Fruit fly (Drosophila melanogaster) whole organism, pupa: ENCODE measurements around the gene lectin-29Ca.

Experiments used
- CG10348 ChIP-seq: fragments of 200-800 bp; sonication (Bioruptor generic); IDR thresholded peaks from 2 replicates; pipeline ENCODE4 v1.3.6; 2022; ENCODE audit warnings: missing biosample characterization, missing genetic modification characterization
- CG12605 ChIP-seq: fragments of 200-800 bp; sonication (Bioruptor generic); IDR thresholded peaks from 2 replicates; pipeline ENCODE4 v1.3.6; 2022; ENCODE audit warnings: missing biosample characterization, missing genetic modification characterization
- CG13204 ChIP-seq: fragments of 200-800 bp; sonication (Bioruptor generic); optimal IDR thresholded peaks from 2 replicates; lab custom pipeline; 2018; ENCODE audit warnings: missing biosample characterization, mild to moderate bottlenecking, missing genetic modification characterization, moderate library complexity
- CG14655 ChIP-seq: fragments of 200-800 bp; sonication (Bioruptor generic); optimal IDR thresholded peaks from 3 replicates; lab custom pipeline; 2017; ENCODE audit warnings: mild to moderate bottlenecking, missing biosample characterization, missing genetic modification reagents, missing genetic modification characterization
- CG15710 ChIP-seq: fragments of 200-800 bp; sonication (Bioruptor generic); optimal IDR thresholded peaks from 2 replicates; lab custom pipeline; 2018; ENCODE audit warnings: missing biosample characterization, mild to moderate bottlenecking, missing genetic modification characterization, moderate library complexity
- CG17806 ChIP-seq: fragments of 200-800 bp; sonication (Bioruptor generic); optimal IDR thresholded peaks from 2 replicates; lab custom pipeline; 2018; ENCODE audit warnings: missing biosample characterization, mild to moderate bottlenecking, missing genetic modification characterization, moderate library complexity
- CG32121 ChIP-seq: fragments of 200-800 bp; sonication (Bioruptor generic); IDR thresholded peaks from 2 replicates; pipeline ENCODE4 v1.3.6; 2022; ENCODE audit warnings: missing biosample characterization, missing genetic modification characterization
- CG34367 ChIP-seq: fragments of 200-800 bp; sonication (Bioruptor generic); optimal IDR thresholded peaks from 2 replicates; lab custom pipeline; 2018; ENCODE audit warnings: missing biosample characterization, mild to moderate bottlenecking, missing genetic modification characterization
- CG4496 ChIP-seq: fragments of 200-800 bp; sonication (Bioruptor generic); IDR thresholded peaks from 3 replicates; pipeline ENCODE4 v1.3.6; 2022; ENCODE audit warnings: missing biosample characterization, missing genetic modification characterization
- CG8159 ChIP-seq: fragments of 200-800 bp; sonication (Bioruptor generic); optimal IDR thresholded peaks from 3 replicates; lab custom pipeline; 2018; ENCODE audit warnings: missing biosample characterization, mild to moderate bottlenecking, missing genetic modification characterization, moderate library complexity
- CG8301 ChIP-seq: fragments of 200-800 bp; sonication (Bioruptor generic); optimal IDR thresholded peaks from 2 replicates; lab custom pipeline; 2018; ENCODE audit warnings: missing biosample characterization, mild to moderate bottlenecking, missing genetic modification characterization
- CG9948 ChIP-seq: fragments of 200-800 bp; sonication (Bioruptor generic); optimal IDR thresholded peaks from 2 replicates; lab custom pipeline; 2018; ENCODE audit warnings: missing biosample characterization, mild to moderate bottlenecking, missing genetic modification characterization, moderate library complexity
- D1 ChIP-seq: fragments of 200-800 bp; sonication (Bioruptor generic); optimal IDR thresholded peaks from 2 replicates; lab custom pipeline; 2018; ENCODE audit warnings: missing biosample characterization, mild to moderate bottlenecking, missing genetic modification characterization, moderate library complexity
- EcR ChIP-seq: fragments of 200-800 bp; sonication (Bioruptor generic); optimal IDR thresholded peaks from 3 replicates; lab custom pipeline; 2019; ENCODE audit warnings: missing biosample characterization, missing genetic modification characterization, mild to moderate bottlenecking, moderate library complexity, missing genetic modification reagents
- Ets98B ChIP-seq: fragments of 200-800 bp; sonication (Bioruptor generic); IDR thresholded peaks from 2 replicates; pipeline ENCODE4 v1.3.6; 2022; ENCODE audit warnings: missing biosample characterization, missing genetic modification characterization
- Pif1A ChIP-seq: fragments of 200-800 bp; sonication (Bioruptor generic); optimal IDR thresholded peaks from 3 replicates; lab custom pipeline; 2016; ENCODE audit warnings: missing biosample characterization, missing genetic modification characterization
- Pif1B ChIP-seq: fragments of 200-800 bp; sonication (Bioruptor generic); optimal IDR thresholded peaks from 3 replicates; lab custom pipeline; 2016; ENCODE audit warnings: missing biosample characterization, missing genetic modification characterization
- Snoo ChIP-seq: fragments of 200-800 bp; sonication (Bioruptor generic); optimal IDR thresholded peaks from 3 replicates; lab custom pipeline; 2017; ENCODE audit warnings: missing biosample characterization, mild to moderate bottlenecking, missing genetic modification characterization, inconsistent platforms
- fd96Ca ChIP-seq: fragments of 200-800 bp; sonication (Bioruptor generic); IDR thresholded peaks from 3 replicates; pipeline ENCODE4 v1.3.6; 2022; ENCODE audit warnings: missing biosample characterization, missing genetic modification characterization
- gl ChIP-seq: fragments of 200-800 bp; sonication (Bioruptor generic); optimal IDR thresholded peaks from 2 replicates; lab custom pipeline; 2018; ENCODE audit warnings: missing biosample characterization, mild to moderate bottlenecking, missing genetic modification characterization
- rn ChIP-seq: fragments of 200-800 bp; sonication (Bioruptor generic); IDR thresholded peaks from 2 replicates; pipeline ENCODE4 v1.3.6; 2022; ENCODE audit warnings: missing biosample characterization, missing genetic modification characterization

The lectin-29Ca gene

DNA sequence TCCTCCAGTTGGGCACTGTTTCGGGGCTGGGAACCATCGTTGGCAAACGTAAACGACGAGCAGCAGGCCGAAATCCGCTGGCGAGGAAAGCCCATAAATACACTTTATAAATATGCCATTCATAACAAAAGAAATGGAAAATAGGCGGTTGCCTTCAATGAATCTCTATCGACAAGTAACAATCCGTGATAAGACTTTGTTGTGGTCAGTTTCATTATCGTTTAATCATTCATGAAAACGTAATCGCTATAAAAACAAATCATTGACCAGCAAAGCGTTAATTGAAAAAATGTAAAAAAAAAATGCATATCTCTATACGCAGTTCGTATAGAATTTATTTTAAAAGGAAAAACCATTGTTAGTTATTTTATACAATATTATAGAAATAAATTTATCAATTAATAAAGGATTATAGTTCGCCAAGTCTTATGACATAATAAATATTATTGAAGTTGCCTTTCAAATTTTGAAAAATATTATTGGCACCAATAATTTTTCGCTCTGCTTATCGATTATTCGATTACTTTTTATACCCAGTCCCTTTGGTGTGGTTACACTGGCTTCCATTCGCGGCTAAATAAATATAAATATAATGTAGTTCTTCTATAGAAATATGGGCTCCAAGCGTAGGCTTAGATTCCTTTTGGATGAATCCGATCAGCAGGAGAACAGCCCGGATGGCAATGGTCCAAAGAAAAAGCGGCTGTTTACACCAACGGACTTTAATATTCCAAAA, 6.0 kb upstream of the lectin-29Ca start, which contains the start of gene CG31898:
CG31898 (plus strand) TSS at position 559 of the 736 bp plus-strand sequence.
- TF ChIP-seq CG32121 (no peak), fd96Ca (no peak), Pif1B (GFP tag; lab: Kevin White, UChicago) (no peak), CG13204 (no peak), CG15710 (tag; lab: Kevin White, UChicago) (no peak), D1 (tag; lab: Kevin White, UChicago) (no peak), CG12605 (GFP tag; lab: Robert Waterston, UW) (no peak), CG9948 (tag; lab: Kevin White, UChicago) (no peak), gl (tag; lab: Kevin White, UChicago) (no peak), rn (no peak), CG14655 (GFP tag; lab: Kevin White, UChicago) (no peak), Pif1A (GFP tag; lab: Kevin White, UChicago) (no peak), EcR (GFP tag; lab: Kevin White, UChicago) (no peak)

DNA sequence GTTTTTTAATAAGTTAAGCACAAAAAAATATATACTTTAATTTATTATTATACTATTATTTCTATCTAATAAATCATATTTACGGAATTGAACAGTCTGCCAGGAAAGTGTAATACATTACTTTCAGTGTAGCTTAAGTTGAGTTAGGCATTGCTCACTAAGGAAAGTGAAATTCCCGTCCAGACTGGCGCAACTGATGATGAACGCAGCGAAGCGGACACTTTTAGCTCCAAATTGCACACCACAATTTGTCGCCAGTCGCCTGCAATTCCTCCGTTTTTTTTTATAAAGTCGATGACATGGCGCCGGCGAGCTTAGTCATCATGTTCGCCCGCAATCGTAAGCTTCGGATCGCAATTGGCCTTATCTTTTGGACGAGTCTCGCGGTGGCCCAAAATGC, 4.6 kb upstream of the lectin-29Ca start, which contains the start of gene CG13386:
CG13386 (plus strand) TSS at position 301 of the 400 bp plus-strand sequence.
- TF ChIP-seq CG32121: no peak
- no peak for TF ChIP-seq fd96Ca
- no peak for TF ChIP-seq CG8159 (tag; lab: Kevin White, UChicago)
- no peak for TF ChIP-seq CG4496 (GFP tag; lab: Robert Waterston, UW)
- no peak for TF ChIP-seq CG12605 (GFP tag; lab: Robert Waterston, UW)
- no peak for TF ChIP-seq CG8301 (tag; lab: Kevin White, UChicago)
- TF ChIP-seq D1 (tag; lab: Kevin White, UChicago): no peak
- no peak for TF ChIP-seq CG14655 (GFP tag; lab: Kevin White, UChicago)
- TF ChIP-seq rn: no peak
- TF ChIP-seq Ets98B: no peak
- no peak for TF ChIP-seq EcR (GFP tag; lab: Kevin White, UChicago)
- TF ChIP-seq CG17806 (tag; lab: Kevin White, UChicago): no peak
- TF ChIP-seq Pif1B (GFP tag; lab: Kevin White, UChicago): no peak
- no peak for TF ChIP-seq CG34367 (tag; lab: Kevin White, UChicago)
- no peak for TF ChIP-seq CG9948 (tag; lab: Kevin White, UChicago)
- TF ChIP-seq Snoo (tag; lab: Kevin White, UChicago): no peak
- no peak for TF ChIP-seq CG13204
- TF ChIP-seq Pif1A (GFP tag; lab: Kevin White, UChicago): no peak

DNA sequence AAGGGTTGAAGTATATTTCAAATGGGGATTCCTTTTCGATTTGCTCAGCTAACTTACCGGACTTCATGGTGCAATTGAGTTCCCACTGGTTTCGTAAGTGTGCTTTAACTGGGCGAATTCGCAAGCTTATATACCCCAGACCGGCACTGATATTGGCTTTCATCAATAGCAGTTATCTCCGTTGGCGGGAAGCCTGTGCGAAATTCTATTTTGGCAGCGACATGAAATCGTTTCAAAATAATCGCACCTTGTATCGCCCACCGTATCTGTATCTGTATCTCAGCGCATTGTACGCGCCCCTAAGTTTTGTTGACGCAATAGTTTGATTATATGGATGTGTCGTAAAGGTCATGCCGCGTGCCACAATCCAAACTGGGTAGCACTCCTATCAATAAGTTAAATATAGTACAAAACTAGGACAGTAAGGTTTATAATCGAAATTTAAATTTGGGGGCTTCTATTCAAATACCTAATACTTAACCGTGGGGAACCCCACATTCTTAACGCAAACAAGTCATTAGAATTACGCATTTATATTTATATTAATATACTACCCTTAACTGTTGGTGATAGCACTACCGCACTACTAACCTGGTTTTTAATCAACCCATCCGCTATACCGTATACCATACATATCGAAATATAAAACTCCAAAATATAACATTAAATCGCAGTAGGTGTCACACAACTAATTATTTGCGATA, 2.1 kb upstream of the lectin-29Ca start, which contains the start of the genes Peritrophin-15a and CG13385:
Peritrophin-15a (minus strand) TSS at position 101 of the 704 bp plus-strand sequence.
CG13385 (plus strand) TSS at position 654 of the 704 bp plus-strand sequence.
- TF ChIP-seq EcR (GFP tag; lab: Kevin White, UChicago) (no peak), CG8301 (tag; lab: Kevin White, UChicago) (no peak), Pif1A (GFP tag; lab: Kevin White, UChicago) (no peak), CG17806 (tag; lab: Kevin White, UChicago) (no peak), CG8159 (tag; lab: Kevin White, UChicago) (no peak), CG4496 (GFP tag; lab: Robert Waterston, UW) (no peak)

DNA sequence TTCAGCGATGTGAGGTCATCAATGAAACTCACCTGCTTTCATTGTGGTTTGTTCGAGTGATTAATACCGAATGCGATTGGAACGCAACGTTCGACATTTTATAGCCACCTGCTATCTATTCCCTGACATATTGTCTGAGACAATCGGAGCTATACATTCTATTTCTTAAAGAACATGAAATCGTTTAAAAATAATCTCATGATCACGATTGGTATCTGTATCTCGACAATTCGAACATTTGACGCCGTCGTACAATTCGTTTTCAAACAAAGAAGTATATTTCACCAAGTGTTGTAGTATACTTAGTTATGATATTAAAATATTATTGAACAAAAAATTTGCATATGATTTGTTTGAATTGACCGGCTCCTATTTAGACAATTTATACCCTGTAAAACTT, 760 bp upstream of the lectin-29Ca start, which contains the start of gene Peritrophin-15b:
Peritrophin-15b (minus strand) TSS at position 101 of the 400 bp plus-strand sequence.
- TF ChIP-seq CG8159 (tag; lab: Kevin White, UChicago) (no peak), Ets98B (no peak), Pif1B (GFP tag; lab: Kevin White, UChicago) (no peak), CG4496 (GFP tag; lab: Robert Waterston, UW) (no peak), CG13204 (no peak)
- TF ChIP-seq, all 21 proteins: peak for 0

DNA sequence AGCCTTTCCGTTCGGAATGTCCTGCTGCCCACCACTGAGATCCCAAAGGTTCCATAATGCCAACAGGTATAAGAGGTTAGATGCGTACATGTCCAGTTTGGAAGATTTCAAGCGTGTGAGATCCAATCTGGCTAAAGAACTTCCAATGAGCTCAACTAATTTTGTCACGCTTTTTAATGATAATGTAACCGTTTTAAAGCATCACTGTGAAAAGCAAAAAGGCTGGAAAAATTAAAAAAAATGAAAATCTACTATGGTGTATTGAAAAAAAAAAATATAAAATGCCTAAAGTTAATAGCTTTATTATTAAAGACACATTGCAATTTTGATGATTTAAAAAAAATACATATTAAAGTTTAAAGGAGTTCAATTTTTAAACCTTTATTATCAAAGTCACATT, 958 bp downstream of the lectin-29Ca start, which contains the start of gene Acp29AB:
Acp29AB (minus strand) TSS at position 101 of the 400 bp plus-strand sequence.
- no peak for TF ChIP-seq CG4496 (GFP tag; lab: Robert Waterston, UW)
- no peak for TF ChIP-seq rn
- TF ChIP-seq gl (tag; lab: Kevin White, UChicago): no peak
- TF ChIP-seq CG17806 (tag; lab: Kevin White, UChicago): no peak
- TF ChIP-seq EcR (GFP tag; lab: Kevin White, UChicago): no peak

- no peak for TF ChIP-seq CG10348
- TF ChIP-seq D1 (tag; lab: Kevin White, UChicago): no peak
Observed at dm6 chr2L:8392298-8392697, 1.8 kb downstream of the lectin-29Ca start, which contains the start of gene CG42820. Gene CG42820 (minus strand): TSS chr2L:8392398.
